Fruit fly (Drosophila melanogaster) whole organism, wandering third instar larva: ENCODE results near the gene CG6083.
A peak's percentile ranks its signal among the peaks of the same experiment; 100 is the strongest.

Experiments used
- Abd-B ChIP-seq: fragments of >200 bp; optimal IDR thresholded peaks from 2 replicates; lab custom pipeline; 2017; ENCODE audit warnings: missing biosample characterization, missing genetic modification characterization
- CG32264 ChIP-seq: fragments of 200-800 bp; sonication (Bioruptor generic); optimal IDR thresholded peaks from 2 replicates; lab custom pipeline; 2016; ENCODE audit warnings: missing biosample characterization, missing genetic modification characterization
- CG9705 ChIP-seq: fragments of 200-800 bp; sonication (Bioruptor generic); optimal IDR thresholded peaks from 2 replicates; lab custom pipeline; 2018; ENCODE audit warnings: missing biosample characterization, mild to moderate bottlenecking, missing genetic modification characterization
- Dif ChIP-seq: fragments of 200-275, 200-300 bp; sonication (Bioruptor generic); optimal IDR thresholded peaks from 2 replicates; lab custom pipeline; 2018; ENCODE audit warnings: missing biosample characterization, missing genetic modification characterization; ENCODE audit not compliant: partially characterized antibody
- GATAd ChIP-seq: sonication (Bioruptor generic); optimal IDR thresholded peaks from 2 replicates; lab custom pipeline; 2016; ENCODE audit warnings: missing biosample characterization, missing genetic modification characterization
- Hnf4 ChIP-seq: fragments of 200-800 bp; sonication (Bioruptor generic); optimal IDR thresholded peaks from 2 replicates; lab custom pipeline; 2016; ENCODE audit warnings: missing biosample characterization, mild to moderate bottlenecking, missing genetic modification characterization
- Hr78 ChIP-seq: fragments of >200 bp; optimal IDR thresholded peaks from 2 replicates; lab custom pipeline; 2017; ENCODE audit warnings: missing biosample characterization, missing genetic modification characterization
- Hr83 ChIP-seq: fragments of 200-300 bp; sonication (Bioruptor generic); optimal IDR thresholded peaks from 2 replicates; lab custom pipeline; 2016; ENCODE audit warnings: missing biosample characterization, mild to moderate bottlenecking, missing genetic modification characterization, moderate library complexity; ENCODE audit not compliant: poor library complexity, severe bottlenecking
- Jra ChIP-seq: sonication (Bioruptor generic); optimal IDR thresholded peaks from 2 replicates; lab custom pipeline; 2016; ENCODE audit warnings: missing biosample characterization, missing genetic modification characterization
- Mio ChIP-seq: sonication (Bioruptor generic); optimal IDR thresholded peaks from 2 replicates; lab custom pipeline; 2016; ENCODE audit warnings: missing biosample characterization, missing genetic modification characterization
- Myc ChIP-seq: fragments of >200 bp; optimal IDR thresholded peaks from 2 replicates; lab custom pipeline; 2017
- OdsH ChIP-seq: fragments of 200-800 bp; sonication (Bioruptor generic); optimal IDR thresholded peaks from 2 replicates; lab custom pipeline; 2016; ENCODE audit warnings: missing biosample characterization, mild to moderate bottlenecking, missing genetic modification characterization
- Rel ChIP-seq, 2 experiments: fragments of 200-800 bp; sonication (Bioruptor generic) in 1 of 2; optimal IDR thresholded peaks; 2 replicates in 1 of 2; 3 replicates in 1 of 2; lab custom pipeline; 2016 to 2019; ENCODE audit warnings: mild to moderate bottlenecking in 2 of 2, missing biosample characterization in 2 of 2, missing genetic modification characterization in 2 of 2, moderate library complexity in 1 of 2
- Sp1 ChIP-seq: fragments of 200-800 bp; sonication (Bioruptor generic); optimal IDR thresholded peaks from 3 replicates; lab custom pipeline; 2019; ENCODE audit warnings: missing biosample characterization, mild to moderate bottlenecking, missing genetic modification characterization, moderate library complexity
- Vsx2 ChIP-seq: fragments of 200-300, 225-300 bp; sonication (Bioruptor generic); optimal IDR thresholded peaks from 2 replicates; lab custom pipeline; 2018; ENCODE audit warnings: missing biosample characterization, missing genetic modification characterization; ENCODE audit not compliant: partially characterized antibody
- br ChIP-seq: fragments of 200-800 bp; sonication (Bioruptor generic); optimal IDR thresholded peaks from 2 replicates; lab custom pipeline; 2016; ENCODE audit warnings: missing biosample characterization, missing genetic modification characterization
- brk ChIP-seq: fragments of 200-800 bp; sonication (Bioruptor generic); optimal IDR thresholded peaks from 2 replicates; lab custom pipeline; 2016; ENCODE audit warnings: missing biosample characterization, mild to moderate bottlenecking, missing genetic modification characterization
- dl ChIP-seq, 2 experiments: fragments of 175-275, 200-275 bp in 1 of 2; fragments of 200-275 bp in 1 of 2; sonication (Bioruptor generic); optimal IDR thresholded peaks; lab custom pipeline; 2018; ENCODE audit warnings: mild to moderate bottlenecking in 2 of 2, missing biosample characterization in 2 of 2, missing genetic modification characterization in 2 of 2, moderate library complexity in 2 of 2; ENCODE audit not compliant: partially characterized antibody in 2 of 2, insufficient read depth in 1 of 2
- dmrt93B ChIP-seq: fragments of 200-800 bp; sonication (Bioruptor generic); optimal IDR thresholded peaks from 2 replicates; lab custom pipeline; 2018; ENCODE audit warnings: missing biosample characterization, mild to moderate bottlenecking, missing genetic modification characterization
- dsf ChIP-seq: sonication (Bioruptor generic); optimal IDR thresholded peaks from 2 replicates; lab custom pipeline; 2016; ENCODE audit warnings: missing biosample characterization, missing genetic modification characterization, borderline replicate concordance
- ey ChIP-seq: fragments of 200-800 bp; sonication (Bioruptor generic); optimal IDR thresholded peaks from 2 replicates; lab custom pipeline; 2016; ENCODE audit warnings: missing biosample characterization, missing genetic modification characterization
- foxo ChIP-seq, 2 experiments: fragments of 200-800 bp; sonication (Bioruptor generic); optimal IDR thresholded peaks; 2 replicates in 1 of 2; 3 replicates in 1 of 2; lab custom pipeline; 2016 to 2017; ENCODE audit warnings: missing biosample characterization in 2 of 2, missing genetic modification characterization in 2 of 2
- fru ChIP-seq: fragments of 200-800 bp; sonication (Bioruptor generic); optimal IDR thresholded peaks from 3 replicates; lab custom pipeline; 2016; ENCODE audit warnings: missing biosample characterization, mild to moderate bottlenecking, missing genetic modification characterization
- h ChIP-seq: fragments of 200-800 bp; sonication (Bioruptor generic); optimal IDR thresholded peaks from 3 replicates; lab custom pipeline; 2016; ENCODE audit warnings: missing biosample characterization, mild to moderate bottlenecking, missing genetic modification characterization
- lola ChIP-seq: fragments of >200 bp; optimal IDR thresholded peaks from 2 replicates; lab custom pipeline; 2017; ENCODE audit warnings: missing biosample characterization, missing genetic modification characterization
- psq ChIP-seq: fragments of 200-800 bp; sonication (Bioruptor generic); optimal IDR thresholded peaks from 3 replicates; lab custom pipeline; 2017; ENCODE audit warnings: missing biosample characterization, mild to moderate bottlenecking, missing genetic modification characterization, moderate library complexity
- rgr ChIP-seq: fragments of 200-800 bp; sonication (Bioruptor generic); optimal IDR thresholded peaks from 3 replicates; lab custom pipeline; 2016; ENCODE audit warnings: missing biosample characterization, mild to moderate bottlenecking, missing genetic modification characterization
- sage ChIP-seq: fragments of 200-800 bp; sonication (Bioruptor generic); optimal IDR thresholded peaks from 2 replicates; lab custom pipeline; 2016; ENCODE audit warnings: missing biosample characterization, mild to moderate bottlenecking, missing genetic modification characterization
- sv ChIP-seq: fragments of 200-800 bp; sonication (Bioruptor generic); optimal IDR thresholded peaks from 3 replicates; lab custom pipeline; 2016; ENCODE audit warnings: missing biosample characterization, missing genetic modification characterization
- tai ChIP-seq: sonication (Bioruptor generic); optimal IDR thresholded peaks from 2 replicates; lab custom pipeline; 2016; ENCODE audit warnings: missing biosample characterization, missing genetic modification characterization
- usp ChIP-seq: fragments of >200 bp; optimal IDR thresholded peaks from 2 replicates; lab custom pipeline; 2017; ENCODE audit warnings: missing biosample characterization, missing genetic modification characterization
- woc ChIP-seq: sonication (Bioruptor generic); optimal IDR thresholded peaks from 2 replicates; lab custom pipeline; 2016; ENCODE audit warnings: missing biosample characterization, mild to moderate bottlenecking, missing genetic modification characterization

Gene CG6083

dm6 chr3L:11625634-11626175 lies at the start of gene CG6083:
Gene CG6083, minus strand, starts transcription at chr3L:11626125.
- no peak for TF ChIP-seq OdsH
- TF ChIP-seq Abd-B (GFP tag; lab: Kevin White, UChicago), result no peak
- TF ChIP-seq h (GFP tag; lab: Kevin White, UChicago), result no peak
- no peak for TF ChIP-seq CG9705 (GFP tag; lab: Kevin White, UChicago)
- no peak for TF ChIP-seq tai (GFP tag; lab: Kevin White, UChicago)
- no peak for TF ChIP-seq Vsx2 (GFP tag; lab: Kevin White, UChicago)
- TF ChIP-seq brk (GFP tag; lab: Kevin White, UChicago), result no peak
- no peak for TF ChIP-seq sage
- no peak for TF ChIP-seq usp
- no peak for TF ChIP-seq lola (GFP tag; lab: Kevin White, UChicago)
- TF ChIP-seq ey (GFP tag; lab: Kevin White, UChicago), result no peak
- TF ChIP-seq dsf (GFP tag; lab: Kevin White, UChicago), result no peak
- TF ChIP-seq dmrt93B (GFP tag; lab: Kevin White, UChicago), result no peak
- TF ChIP-seq sv (GFP tag; lab: Kevin White, UChicago), result no peak
- no peak for TF ChIP-seq woc (GFP tag; lab: Kevin White, UChicago)
- TF ChIP-seq Myc (lab: Kevin White, UChicago), result no peak
- TF ChIP-seq Mio (GFP tag; lab: Kevin White, UChicago), result no peak
- no peak for TF ChIP-seq Dif (GFP tag; lab: Kevin White, UChicago)
- TF ChIP-seq GATAd, result no peak
- no peak for TF ChIP-seq Hr78
- TF ChIP-seq, all 38 proteins: peak for 0

dm6 chr3L:11656189-11656588 lies 30.3 kb upstream of the CG6083 start:
- no peak for TF ChIP-seq dl (GFP tag; optimal IDR thresholded peaks at IDR 0.05; lab: Kevin White, UChicago; ENCODE audit: insufficient read depth in 1 of 2, partially characterized antibody in 2 of 2)
- TF ChIP-seq foxo (GFP tag; optimal IDR thresholded peaks at IDR 0.05; lab: Kevin White, UChicago), result peak in 1 of 2 experiments; percentile 28
- TF ChIP-seq, all 38 proteins: peak for 1

- TF ChIP-seq dl (GFP tag; optimal IDR thresholded peaks at IDR 0.05; lab: Kevin White, UChicago; ENCODE audit: insufficient read depth in 1 of 2, partially characterized antibody in 2 of 2) (no peak), br (GFP tag; lab: Kevin White, UChicago) (peak; percentile 58), psq (GFP tag; lab: Kevin White, UChicago) (peak; percentile 54), OdsH (peak; percentile 65), rgr (GFP tag; lab: Kevin White, UChicago) (peak; percentile 76), Rel (GFP tag; optimal IDR thresholded peaks at IDR 0.05; lab: Kevin White, UChicago) (no peak), Rel (tag; optimal IDR thresholded peaks at IDR 0.05; lab: Kevin White, UChicago) (peak; percentile 89), dsf (GFP tag; lab: Kevin White, UChicago) (peak; percentile 48), Myc (lab: Kevin White, UChicago) (peak; percentile 78), Hnf4 (GFP tag; lab: Kevin White, UChicago) (no peak), CG32264 (GFP tag; lab: Kevin White, UChicago) (no peak), Hr83 (GFP tag; lab: Kevin White, UChicago) (no peak), ey (GFP tag; lab: Kevin White, UChicago) (peak; percentile 78), Sp1 (GFP tag; lab: Kevin White, UChicago) (no peak), sv (GFP tag; lab: Kevin White, UChicago) (peak; percentile 68), fru (GFP tag; lab: Kevin White, UChicago) (no peak), Jra (GFP tag; lab: Kevin White, UChicago) (peak; percentile 58)
- TF ChIP-seq, all 38 proteins: peak for 10
Measured at dm6 chr3L:11648410-11648809, 22.5 kb upstream of the CG6083 start, which contains the start of the genes RIOK1 and Polr3H. Gene RIOK1, minus strand, starts transcription at chr3L:11648474. Gene Polr3H, plus strand, starts transcription at chr3L:11648756.

dm6 chr3L:11645933-11646332 lies 20.0 kb upstream of the CG6083 start, which contains the start of gene CG6071:
Gene CG6071, minus strand, starts transcription at chr3L:11646033.
- TF ChIP-seq ey (GFP tag; lab: Kevin White, UChicago), result no peak
- no peak for TF ChIP-seq woc (GFP tag; lab: Kevin White, UChicago)
- TF ChIP-seq br (GFP tag; lab: Kevin White, UChicago), result no peak
